Fruit fly (Drosophila melanogaster) whole organism, embryonic: Measurements from ENCODE around the gene Fbw5.

Experiments used
- Adf1 ChIP-seq: fragments of 200-800 bp; sonication (Bioruptor generic); IDR thresholded peaks from 2 replicates; pipeline ENCODE4 v1.3.6; 2022; ENCODE audit warnings: missing biosample characterization, missing genetic modification characterization
- Bdp1 ChIP-seq: fragments of 200-800 bp; sonication (Bioruptor generic); optimal IDR thresholded peaks from 3 replicates; lab custom pipeline; 2016; ENCODE audit warnings: missing biosample characterization, missing genetic modification characterization
- CG12236 ChIP-seq: fragments of 200-800 bp; sonication (Bioruptor generic); optimal IDR thresholded peaks from 2 replicates; lab custom pipeline; 2016; ENCODE audit warnings: missing biosample characterization, missing genetic modification characterization
- CG12659 ChIP-seq: fragments of 200-800 bp; sonication (Bioruptor generic); optimal IDR thresholded peaks from 3 replicates; lab custom pipeline; 2017; ENCODE audit warnings: mild to moderate bottlenecking, missing biosample characterization, missing genetic modification reagents, missing genetic modification characterization
- CG12744 ChIP-seq: fragments of 200-800 bp; sonication (Bioruptor generic); optimal IDR thresholded peaks from 2 replicates; lab custom pipeline; 2016; ENCODE audit warnings: missing biosample characterization, missing genetic modification characterization
- CG13775 ChIP-seq: fragments of 200-800 bp; sonication (Bioruptor generic); optimal IDR thresholded peaks from 3 replicates; lab custom pipeline; 2017; ENCODE audit warnings: missing biosample characterization, mild to moderate bottlenecking, missing genetic modification characterization
- CG14441 ChIP-seq: fragments of 200-800 bp; sonication (Bioruptor generic); IDR thresholded peaks from 2 replicates; pipeline ENCODE4 v1.3.6; 2022; ENCODE audit warnings: missing biosample characterization, missing genetic modification characterization
- CG16863 ChIP-seq: fragments of 200-800 bp; sonication (Bioruptor generic); optimal IDR thresholded peaks from 3 replicates; lab custom pipeline; 2016; ENCODE audit warnings: missing biosample characterization, missing genetic modification characterization
- CG17802 ChIP-seq: fragments of 200-800 bp; sonication (Bioruptor generic); optimal IDR thresholded peaks from 2 replicates; lab custom pipeline; 2018; ENCODE audit warnings: missing biosample characterization, mild to moderate bottlenecking, missing genetic modification characterization, moderate library complexity
- CG17829 ChIP-seq: fragments of 200-800 bp; optimal IDR thresholded peaks from 2 replicates; lab custom pipeline; 2019; ENCODE audit warnings: missing biosample characterization, mild to moderate bottlenecking, missing genetic modification characterization, moderate library complexity
- CG2889 ChIP-seq: fragments of 200-800 bp; sonication (Bioruptor generic); IDR thresholded peaks from 3 replicates; pipeline ENCODE4 v1.3.6; 2022; ENCODE audit warnings: missing biosample characterization, missing genetic modification characterization
- CG31224 ChIP-seq: fragments of 200-800 bp; sonication (Bioruptor generic); IDR thresholded peaks from 2 replicates; pipeline ENCODE4 v1.3.6; 2022; ENCODE audit warnings: missing biosample characterization, missing genetic modification characterization
- CG6683 ChIP-seq: fragments of 200-800 bp; sonication (Bioruptor generic); optimal IDR thresholded peaks from 2 replicates; lab custom pipeline; 2017; ENCODE audit warnings: missing biosample characterization, mild to moderate bottlenecking, missing genetic modification characterization, missing genetic modification reagents
- CG7556 ChIP-seq: fragments of 200-800 bp; sonication (Bioruptor generic); optimal IDR thresholded peaks from 2 replicates; lab custom pipeline; 2017; ENCODE audit warnings: missing biosample characterization, mild to moderate bottlenecking, missing genetic modification characterization
- CG7963 ChIP-seq: fragments of 200-800 bp; sonication (Bioruptor generic); IDR thresholded peaks from 3 replicates; pipeline ENCODE4 v1.3.6; 2022; ENCODE audit warnings: missing biosample characterization, missing genetic modification characterization; ENCODE audit not compliant: partially characterized antibody
- CG8290 ChIP-seq, 3 experiments: fragments of 200-800 bp; sonication (Bioruptor generic); optimal IDR thresholded peaks; 2 replicates each; lab custom pipeline; 2016 to 2019; ENCODE audit warnings: missing biosample characterization in 3 of 3, missing genetic modification characterization in 3 of 3, mild to moderate bottlenecking in 2 of 3, moderate library complexity in 1 of 3
- CG9797 ChIP-seq: fragments of 200-800 bp; sonication (Bioruptor generic); optimal IDR thresholded peaks from 3 replicates; lab custom pipeline; 2018; ENCODE audit warnings: missing biosample characterization, mild to moderate bottlenecking, missing genetic modification characterization
- Camta ChIP-seq: fragments of 200-800 bp; sonication (Bioruptor generic); optimal IDR thresholded peaks from 2 replicates; lab custom pipeline; 2016; ENCODE audit warnings: missing biosample characterization, missing genetic modification characterization
- Dip3 ChIP-seq: fragments of 200-800 bp; sonication (Bioruptor generic); optimal IDR thresholded peaks from 3 replicates; lab custom pipeline; 2016; ENCODE audit warnings: missing biosample characterization, missing genetic modification characterization
- E2f1 ChIP-seq: fragments of 200-800 bp; sonication (Bioruptor generic); IDR thresholded peaks from 2 replicates; pipeline ENCODE4 v1.3.6; 2022; ENCODE audit warnings: missing biosample characterization, missing genetic modification characterization
- E2f2 ChIP-seq: fragments of 200-800 bp; sonication (Bioruptor generic); IDR thresholded peaks from 2 replicates; pipeline ENCODE4 v1.3.6; 2022; ENCODE audit warnings: missing biosample characterization, missing genetic modification characterization
- Fer1 ChIP-seq: fragments of 200-800 bp; sonication (Bioruptor generic); optimal IDR thresholded peaks from 2 replicates; lab custom pipeline; 2017; ENCODE audit warnings: missing biosample characterization, mild to moderate bottlenecking, missing genetic modification characterization
- Med ChIP-seq: fragments of 200-800 bp; sonication (Bioruptor generic); peaks from one replicate; lab custom pipeline; 2016; ENCODE audit warnings: missing biosample characterization, missing genetic modification characterization, mild to moderate bottlenecking, inconsistent platforms, moderate library complexity
- Nf-YC ChIP-seq: fragments of 200-800 bp; optimal IDR thresholded peaks from 3 replicates; lab custom pipeline; 2019; ENCODE audit warnings: missing biosample characterization, mild to moderate bottlenecking, missing genetic modification characterization, moderate library complexity
- Oaz ChIP-seq: fragments of 200-800 bp; sonication (Bioruptor generic); IDR thresholded peaks from 2 replicates; pipeline ENCODE4 v1.3.6; 2022; ENCODE audit warnings: missing biosample characterization, missing genetic modification characterization
- Opbp ChIP-seq: fragments of 200-800 bp; sonication (Bioruptor generic); IDR thresholded peaks from 3 replicates; pipeline ENCODE4 v1.3.6; 2022; ENCODE audit warnings: missing biosample characterization, missing genetic modification characterization; ENCODE audit not compliant: partially characterized antibody
- Sin3A ChIP-seq: fragments of >200 bp; optimal IDR thresholded peaks from 2 replicates; lab custom pipeline; 2018
- abd-A ChIP-seq: fragments of 200-800 bp; sonication (Bioruptor generic); optimal IDR thresholded peaks from 3 replicates; lab custom pipeline; 2019; ENCODE audit warnings: missing biosample characterization, mild to moderate bottlenecking, missing genetic modification characterization, moderate library complexity
- ara ChIP-seq: fragments of 200-800 bp; sonication (Bioruptor generic); IDR thresholded peaks from 2 replicates; pipeline ENCODE4 v1.3.6; 2022; ENCODE audit warnings: missing biosample characterization, missing genetic modification characterization
- az2 ChIP-seq: fragments of 200-800 bp; sonication (Bioruptor generic); optimal IDR thresholded peaks from 3 replicates; lab custom pipeline; 2016; ENCODE audit warnings: missing biosample characterization, missing genetic modification characterization
- br ChIP-seq: fragments of >200 bp; optimal IDR thresholded peaks from 2 replicates; lab custom pipeline; 2017
- cad ChIP-seq: fragments of >200 bp; optimal IDR thresholded peaks from 2 replicates; lab custom pipeline; 2017; ENCODE audit warnings: missing biosample characterization, missing genetic modification characterization
- cwo ChIP-seq: fragments of 200-800 bp; sonication (Bioruptor generic); optimal IDR thresholded peaks from 3 replicates; lab custom pipeline; 2017; ENCODE audit warnings: missing biosample characterization, missing genetic modification characterization, mild to moderate bottlenecking, moderate library complexity, missing genetic modification reagents
- dysf ChIP-seq: fragments of 200-800 bp; sonication (Bioruptor generic); IDR thresholded peaks from 3 replicates; pipeline ENCODE4 v1.3.6; 2022; ENCODE audit warnings: missing biosample characterization, missing genetic modification characterization
- eve ChIP-seq, 2 experiments: fragments of >200 bp; optimal IDR thresholded peaks; 2 replicates each; lab custom pipeline; 2017; ENCODE audit warnings: missing biosample characterization in 2 of 2, missing genetic modification characterization in 2 of 2
- fu2 ChIP-seq: fragments of 200-800 bp; sonication (Bioruptor generic); optimal IDR thresholded peaks from 2 replicates; lab custom pipeline; 2016; ENCODE audit warnings: missing biosample characterization, missing genetic modification characterization
- gt ChIP-seq: fragments of 200-800 bp; sonication (Bioruptor generic); IDR thresholded peaks from 2 replicates; pipeline ENCODE4 v1.3.6; 2022; ENCODE audit warnings: missing biosample characterization, missing genetic modification characterization
- kah ChIP-seq: fragments of 200-800 bp; sonication (Bioruptor generic); optimal IDR thresholded peaks from 2 replicates; lab custom pipeline; 2018; ENCODE audit warnings: missing biosample characterization, mild to moderate bottlenecking, missing genetic modification characterization
- lilli ChIP-seq: fragments of 200-800 bp; sonication (Bioruptor generic); optimal IDR thresholded peaks from 3 replicates; lab custom pipeline; 2016; ENCODE audit warnings: missing biosample characterization, missing genetic modification characterization
- onecut ChIP-seq: fragments of 200-800 bp; sonication (Bioruptor generic); IDR thresholded peaks from 2 replicates; pipeline ENCODE4 v1.3.6; 2022; ENCODE audit warnings: missing biosample characterization, missing genetic modification characterization
- psq ChIP-seq: fragments of 200-800 bp; sonication (Bioruptor generic); optimal IDR thresholded peaks from 2 replicates; lab custom pipeline; 2017; ENCODE audit warnings: missing biosample characterization, missing genetic modification characterization
- pzg ChIP-seq: fragments of 200-800 bp; sonication (Bioruptor generic); optimal IDR thresholded peaks from 3 replicates; lab custom pipeline; 2018; ENCODE audit warnings: missing biosample characterization, mild to moderate bottlenecking, missing genetic modification characterization, moderate library complexity
- schlank ChIP-seq: fragments of 200-800 bp; sonication (Bioruptor generic); optimal IDR thresholded peaks from 2 replicates; lab custom pipeline; 2018; ENCODE audit warnings: missing biosample characterization, mild to moderate bottlenecking, missing genetic modification characterization
- stc ChIP-seq: fragments of 200-800 bp; sonication (Bioruptor generic); IDR thresholded peaks from 2 replicates; pipeline ENCODE4 v1.3.6; 2022; ENCODE audit warnings: missing biosample characterization, missing genetic modification characterization

Gene Fbw5

DNA sequence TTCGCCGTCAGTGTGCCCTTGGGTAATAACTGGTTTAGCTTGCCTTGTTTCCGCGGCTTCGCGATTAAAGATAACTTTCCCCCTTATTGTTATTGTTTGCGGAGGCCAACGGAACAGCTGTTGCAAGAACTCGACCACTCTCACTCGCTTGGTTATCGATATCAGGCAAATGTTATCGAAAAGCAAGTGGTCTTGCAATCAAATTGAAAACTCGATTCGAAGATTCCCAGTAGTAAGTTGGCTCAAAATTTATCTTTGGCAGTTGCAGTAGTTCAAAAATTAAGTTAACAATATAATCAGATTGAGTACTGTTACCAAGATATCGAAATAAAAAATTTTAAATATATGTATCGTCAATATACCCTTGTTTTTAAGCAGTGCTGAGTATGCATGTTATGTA lies at the start of gene Fbw5, which contains the start of gene CG9147 (continued):
- TF ChIP-seq eve (GFP tag; optimal IDR thresholded peaks at IDR 0.05; lab: Kevin White, UChicago): peak in 1 of 2 experiments; percentile 70
- no peak for TF ChIP-seq br (lab: Kevin White, UChicago)
- peak; percentile 99 for TF ChIP-seq CG13775 (GFP tag; lab: Kevin White, UChicago)
- TF ChIP-seq CG12659 (GFP tag; lab: Kevin White, UChicago): peak; percentile 100
- TF ChIP-seq CG16863 (GFP tag; lab: Kevin White, UChicago): peak; percentile 99
- peak; percentile 96 for TF ChIP-seq Bdp1 (GFP tag; lab: Kevin White, UChicago)
- TF ChIP-seq CG12744 (GFP tag; lab: Kevin White, UChicago): peak; percentile 99
- peak; percentile 99 for TF ChIP-seq fu2 (GFP tag; lab: Kevin White, UChicago)
- TF ChIP-seq CG7556: peak; percentile 100
- peak; percentile 99 for TF ChIP-seq CG2889
- TF ChIP-seq cad (GFP tag; lab: Kevin White, UChicago): no peak
- TF ChIP-seq E2f2: peak; percentile 95
- TF ChIP-seq CG14441 (GFP tag; lab: Robert Waterston, UW): peak; percentile 99
- TF ChIP-seq CG8290 (GFP tag; optimal IDR thresholded peaks at IDR 0.05; lab: Kevin White, UChicago): peak; percentile 99
- peak; percentile 97 to 100 for TF ChIP-seq CG8290 (tag; optimal IDR thresholded peaks at IDR 0.05; lab: Kevin White, UChicago)
- no peak for TF ChIP-seq Sin3A
- peak; percentile 99 for TF ChIP-seq Oaz (GFP tag; lab: Robert Waterston, UW)
- peak; percentile 99 for TF ChIP-seq CG12236 (GFP tag; lab: Kevin White, UChicago)
- peak; percentile 98 for TF ChIP-seq gt (GFP tag; lab: Robert Waterston, UW)
- TF ChIP-seq pzg (GFP tag; lab: Kevin White, UChicago): peak; percentile 71
- TF ChIP-seq CG17829 (tag; lab: Kevin White, UChicago): peak; percentile 99
- peak; percentile 100 for TF ChIP-seq lilli (GFP tag; lab: Kevin White, UChicago)
- TF ChIP-seq ara (GFP tag; lab: Robert Waterston, UW): peak; percentile 100
- TF ChIP-seq az2: peak; percentile 100
- TF ChIP-seq CG31224 (GFP tag; lab: Robert Waterston, UW): peak; percentile 96
- TF ChIP-seq CG9797 (GFP tag; lab: Kevin White, UChicago): peak; percentile 56
- peak; percentile 96 for TF ChIP-seq CG6683 (GFP tag; lab: Kevin White, UChicago)
- TF ChIP-seq Camta (GFP tag; lab: Kevin White, UChicago): peak; percentile 100
- peak; percentile 100 for TF ChIP-seq dysf
- peak; percentile 88 for TF ChIP-seq Nf-YC (tag; lab: Kevin White, UChicago)
- peak; percentile 93 for TF ChIP-seq CG17802
- TF ChIP-seq stc (GFP tag; lab: Robert Waterston, UW): peak; percentile 99

DNA sequence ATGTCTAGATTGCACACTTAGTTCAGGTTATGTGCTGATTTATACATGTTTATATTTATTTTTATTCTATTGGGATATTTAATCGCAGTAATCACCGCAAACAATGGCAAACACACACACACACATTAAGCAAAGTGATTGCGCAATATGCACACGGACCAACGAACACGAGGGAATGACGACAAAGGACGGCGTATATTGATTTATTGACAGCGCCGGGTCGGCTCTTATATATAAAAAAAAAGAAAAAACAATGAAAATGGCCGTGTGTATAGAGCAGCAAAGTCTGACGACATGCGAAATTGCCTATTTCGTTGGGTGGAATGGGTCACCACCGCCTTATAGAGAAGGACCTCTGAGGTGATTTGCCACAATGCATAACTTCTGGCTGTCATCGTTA lies 45.0 kb upstream of the Fbw5 start:
- no peak for TF ChIP-seq cwo
- no peak for TF ChIP-seq CG7963 (GFP tag; lab: Robert Waterston, UW)
- no peak for TF ChIP-seq psq
- no peak for TF ChIP-seq CG13775 (GFP tag; lab: Kevin White, UChicago)
- peak; percentile 89 for TF ChIP-seq onecut (GFP tag; lab: Robert Waterston, UW)
- no peak for TF ChIP-seq kah (GFP tag; lab: Kevin White, UChicago)
- TF ChIP-seq Adf1 (GFP tag; lab: Robert Waterston, UW): no peak
- TF ChIP-seq abd-A (tag; lab: Kevin White, UChicago): peak; percentile 33
- TF ChIP-seq schlank (tag; lab: Kevin White, UChicago): no peak
- no peak for TF ChIP-seq Fer1 (GFP tag; lab: Kevin White, UChicago)
- no peak for TF ChIP-seq Med
- TF ChIP-seq Opbp: no peak
- no peak for TF ChIP-seq Dip3 (GFP tag; lab: Kevin White, UChicago)
- no peak for TF ChIP-seq E2f1 (GFP tag; lab: Robert Waterston, UW)
